Fruit fly (Drosophila melanogaster) whole organism, adult: ENCODE results near the gene rasp.

Source experiments
- CG7045 ChIP-seq: fragments of 200-800 bp; sonication (Bioruptor generic); optimal IDR thresholded peaks from 2 replicates; lab custom pipeline; 2017; ENCODE audit warnings: missing biosample characterization, mild to moderate bottlenecking, missing genetic modification characterization
- Mnt ChIP-seq: fragments of 200-800 bp; sonication (Bioruptor generic); optimal IDR thresholded peaks from 2 replicates; lab custom pipeline; 2016; ENCODE audit warnings: missing biosample characterization, mild to moderate bottlenecking, missing genetic modification characterization
- cic ChIP-seq: fragments of 200-800 bp; sonication (Bioruptor generic); optimal IDR thresholded peaks from 2 replicates; lab custom pipeline; 2017; ENCODE audit warnings: missing biosample characterization, mild to moderate bottlenecking, missing genetic modification characterization, moderate library complexity
- cnc ChIP-seq, 2 experiments: fragments of >200 bp; optimal IDR thresholded peaks; 2 replicates each; lab custom pipeline; 2017

DNA sequence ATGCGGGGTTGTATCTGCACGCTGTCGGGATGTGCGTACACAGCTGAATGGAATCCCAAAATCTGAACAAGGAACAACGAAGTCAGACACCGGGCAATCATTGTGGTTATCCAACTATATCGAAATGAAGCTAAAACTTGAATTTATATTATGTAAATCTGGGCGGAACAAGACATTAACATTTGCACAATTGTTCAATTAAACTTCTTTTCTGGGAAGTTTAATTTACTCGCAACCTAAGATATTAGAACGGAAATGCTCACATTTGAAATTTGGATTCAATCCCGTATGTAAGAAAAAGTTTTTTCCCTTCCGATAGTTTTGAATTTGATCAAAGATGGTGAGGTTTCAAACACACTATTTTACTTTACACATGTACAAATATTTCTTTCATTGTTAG lies 44.3 kb downstream of the rasp start, which contains the start of gene CG33160:
- TF ChIP-seq cic (GFP tag; lab: Kevin White, UChicago) (no peak), CG7045 (no peak), Mnt (GFP tag; lab: Kevin White, UChicago) (no peak), cnc (optimal IDR thresholded peaks at IDR 0.05; lab: Kevin White, UChicago) (no peak)
